Worm (Caenorhabditis elegans): ENCODE data around the gene R08C7.11.

Gene R08C7.11

ce11 chrIV:4445711-4446290 lies 8.9 kb downstream of the R08C7.11 start, which contains the start of the genes wapl-1 and htz-1:
TSS of gene wapl-1 (minus strand) at chrIV:4445740.
TSS of gene htz-1 (plus strand) at chrIV:4446216.
- TF ChIP-seq cog-1 (tag; optimal IDR thresholded peaks at IDR 0.05): peak; percentile 32
- peak; percentile 80 for TF ChIP-seq flt-1 (GFP tag; IDR thresholded peaks at IDR 0.05)
- 0 out of 2 replicates have a peak, but pooled peaks have one; percentile 54 for TF ChIP-seq ztf-23 (GFP tag; IDR thresholded peaks at IDR 0.05)
- no peak for TF ChIP-seq T22C8.4 (GFP tag; IDR thresholded peaks at IDR 0.05)
- TF ChIP-seq ztf-29 (GFP tag; IDR thresholded peaks at IDR 0.05): no peak

ce11 chrIV:4441077-4441476 lies 13.7 kb downstream of the R08C7.11 start, which contains the start of gene fbxb-75:
TSS of gene fbxb-75 (minus strand) at chrIV:4441177.
- TF ChIP-seq med-1 (GFP tag; optimal IDR thresholded peaks at IDR 0.05; ENCODE audit: insufficient read depth) (no peak), ztf-29 (GFP tag; IDR thresholded peaks at IDR 0.05) (no peak), klf-2 (GFP tag; conservative IDR thresholded peaks at IDR 0.05) (no peak), tab-1 (GFP tag; IDR thresholded peaks at IDR 0.05) (no peak), ztf-23 (GFP tag; IDR thresholded peaks at IDR 0.05) (no peak)

- no peak for TF ChIP-seq tab-1 (GFP tag; IDR thresholded peaks at IDR 0.05)
- TF ChIP-seq ztf-23 (GFP tag; IDR thresholded peaks at IDR 0.05): no peak
These were observed 15.5 kb downstream of the R08C7.11 start, which contains the start of gene fbxb-74 for ce11 chrIV:4439190-4439589. TSS of gene fbxb-74 (minus strand) at chrIV:4439290.

ce11 chrIV:4437825-4438224 lies 16.9 kb downstream of the R08C7.11 start:
- TF ChIP-seq ref-1 (GFP tag; conservative IDR thresholded peaks at IDR 0.05) (no peak), ztf-29 (GFP tag; IDR thresholded peaks at IDR 0.05) (no peak), flt-1 (GFP tag; IDR thresholded peaks at IDR 0.05) (no peak), T22C8.4 (GFP tag; IDR thresholded peaks at IDR 0.05) (no peak), ztf-23 (GFP tag; IDR thresholded peaks at IDR 0.05) (no peak), med-1 (GFP tag; optimal IDR thresholded peaks at IDR 0.05; ENCODE audit: insufficient read depth) (no peak), tab-1 (GFP tag; IDR thresholded peaks at IDR 0.05) (no peak), klf-2 (GFP tag; conservative IDR thresholded peaks at IDR 0.05) (no peak), cog-1 (tag; optimal IDR thresholded peaks at IDR 0.05) (no peak)

ce11 chrIV:4434441-4435084 lies 20.2 kb downstream of the R08C7.11 start, which contains the start of the genes R08C7.8 and R08C7.4:
TSS of gene R08C7.8 (minus strand) at chrIV:4434541.
TSS of gene R08C7.4 (plus strand) at chrIV:4435034.
- no peak for TF ChIP-seq klf-2 (GFP tag; conservative IDR thresholded peaks at IDR 0.05)
- TF ChIP-seq ztf-23 (GFP tag; IDR thresholded peaks at IDR 0.05): no peak
- TF ChIP-seq T22C8.4 (GFP tag; IDR thresholded peaks at IDR 0.05): no peak
- no peak for TF ChIP-seq cog-1 (tag; optimal IDR thresholded peaks at IDR 0.05)
- no peak for TF ChIP-seq flt-1 (GFP tag; IDR thresholded peaks at IDR 0.05)
- TF ChIP-seq ref-1 (GFP tag; conservative IDR thresholded peaks at IDR 0.05): no peak
- no peak for TF ChIP-seq tab-1 (GFP tag; IDR thresholded peaks at IDR 0.05)
- TF ChIP-seq ztf-29 (GFP tag; IDR thresholded peaks at IDR 0.05): no peak
- no peak for TF ChIP-seq med-1 (GFP tag; optimal IDR thresholded peaks at IDR 0.05; ENCODE audit: insufficient read depth)

DNA sequence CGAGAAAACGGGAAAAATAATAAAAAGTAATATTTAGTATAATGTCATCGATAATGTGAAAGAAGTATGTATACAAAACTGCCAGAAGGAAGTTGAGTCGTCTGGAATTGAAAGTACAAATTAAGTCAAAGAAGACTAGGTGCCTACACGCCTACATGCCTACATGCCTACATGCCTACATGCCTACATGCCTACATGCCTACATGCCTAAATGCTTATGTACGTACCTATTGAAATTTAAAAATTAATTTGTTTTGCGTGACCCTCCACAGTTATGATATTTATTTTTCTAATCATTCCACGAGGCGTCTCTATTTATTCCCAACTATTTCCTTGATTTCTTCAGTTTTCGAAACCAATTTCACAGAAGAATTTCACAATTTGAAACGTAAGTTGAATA lies 24.8 kb downstream of the R08C7.11 start, which contains the start of the genes str-185 and R08C7.5:
str-185 (minus strand) TSS at position 101 of the 400 bp plus-strand sequence.
R08C7.5 (plus strand) TSS at position 329 of the 400 bp plus-strand sequence.
- no peak for TF ChIP-seq flt-1 (GFP tag; IDR thresholded peaks at IDR 0.05)
- no peak for TF ChIP-seq ztf-23 (GFP tag; IDR thresholded peaks at IDR 0.05)
- TF ChIP-seq ref-1 (GFP tag; conservative IDR thresholded peaks at IDR 0.05): no peak
- TF ChIP-seq med-1 (GFP tag; optimal IDR thresholded peaks at IDR 0.05; ENCODE audit: insufficient read depth): no peak
- TF ChIP-seq T22C8.4 (GFP tag; IDR thresholded peaks at IDR 0.05): no peak
- TF ChIP-seq tab-1 (GFP tag; IDR thresholded peaks at IDR 0.05): no peak
- TF ChIP-seq ztf-29 (GFP tag; IDR thresholded peaks at IDR 0.05): no peak
- TF ChIP-seq klf-2 (GFP tag; conservative IDR thresholded peaks at IDR 0.05): no peak
- TF ChIP-seq cog-1 (tag; optimal IDR thresholded peaks at IDR 0.05): no peak

DNA sequence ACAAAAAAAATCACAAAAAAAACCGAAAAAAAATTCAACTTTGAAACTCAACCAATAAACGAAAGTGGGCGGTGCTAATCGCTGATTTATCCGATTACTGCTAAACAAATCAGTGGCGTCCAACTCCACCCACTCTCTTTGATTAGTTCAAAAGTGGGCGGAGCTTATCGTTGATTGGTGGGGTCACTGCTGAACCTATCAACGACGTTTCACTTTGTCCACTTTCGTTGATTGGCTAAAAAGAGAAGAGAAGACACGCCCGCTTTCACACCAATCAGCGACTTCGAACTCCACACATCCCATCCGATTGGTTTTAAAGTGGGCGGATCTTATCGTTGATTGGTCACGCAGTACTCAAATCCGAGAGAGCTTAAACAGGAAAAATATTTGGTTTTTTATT lies 30.9 kb downstream of the R08C7.11 start:
- no peak for TF ChIP-seq cog-1 (tag; optimal IDR thresholded peaks at IDR 0.05)
- TF ChIP-seq tab-1 (GFP tag; IDR thresholded peaks at IDR 0.05): no peak
- TF ChIP-seq ref-1 (GFP tag; conservative IDR thresholded peaks at IDR 0.05): no peak
- no peak for TF ChIP-seq ztf-23 (GFP tag; IDR thresholded peaks at IDR 0.05)

DNA sequence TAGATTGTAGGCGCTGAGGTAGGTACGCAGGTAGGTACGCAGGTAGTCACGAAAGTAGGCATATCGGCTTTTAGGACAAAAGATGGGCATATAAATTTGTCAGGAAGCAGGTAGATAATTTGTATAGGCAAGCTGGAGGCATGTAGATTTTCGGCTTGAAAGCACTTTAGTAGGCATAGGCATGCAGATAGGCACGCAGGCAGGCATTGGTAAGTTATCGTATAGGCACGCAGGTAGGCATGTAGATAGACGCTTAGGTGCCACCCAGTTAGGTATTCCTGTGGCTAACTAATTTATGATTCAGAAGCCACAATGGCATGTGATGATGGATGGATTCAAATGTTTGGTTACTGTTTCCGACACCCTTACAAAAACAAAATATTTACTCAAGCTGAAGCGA lies 31.7 kb downstream of the R08C7.11 start:
- TF ChIP-seq ztf-23 (GFP tag; IDR thresholded peaks at IDR 0.05): no peak
- no peak for TF ChIP-seq ztf-29 (GFP tag; IDR thresholded peaks at IDR 0.05)
- TF ChIP-seq ref-1 (GFP tag; conservative IDR thresholded peaks at IDR 0.05): no peak
- no peak for TF ChIP-seq med-1 (GFP tag; optimal IDR thresholded peaks at IDR 0.05; ENCODE audit: insufficient read depth)
- TF ChIP-seq flt-1 (GFP tag; IDR thresholded peaks at IDR 0.05): no peak
- TF ChIP-seq cog-1 (tag; optimal IDR thresholded peaks at IDR 0.05): no peak
- no peak for TF ChIP-seq klf-2 (GFP tag; conservative IDR thresholded peaks at IDR 0.05)
- TF ChIP-seq tab-1 (GFP tag; IDR thresholded peaks at IDR 0.05): no peak
- TF ChIP-seq T22C8.4 (GFP tag; IDR thresholded peaks at IDR 0.05): no peak

DNA sequence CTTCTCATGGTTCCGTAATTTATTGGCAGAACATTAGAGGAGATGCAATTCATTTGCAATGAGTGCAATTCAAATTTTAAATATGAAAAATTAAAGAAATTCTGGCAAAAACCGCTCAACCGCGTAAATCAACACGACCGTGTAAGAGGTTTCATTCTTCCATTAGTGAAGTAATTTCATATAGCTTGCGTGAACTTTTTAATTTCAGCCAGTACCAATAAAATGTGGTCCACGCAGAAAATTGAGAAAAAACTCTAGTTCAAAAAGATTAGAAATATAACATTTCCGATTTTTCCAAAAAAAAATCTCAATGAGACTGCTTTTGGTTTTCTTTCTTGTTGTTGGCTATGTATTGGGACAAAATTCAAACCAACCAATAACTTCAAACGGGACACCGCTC lies 32.7 kb downstream of the R08C7.11 start, which contains the start of gene clec-175:
clec-175 (plus strand) TSS at position 301 of the 400 bp plus-strand sequence.
- TF ChIP-seq flt-1 (GFP tag; IDR thresholded peaks at IDR 0.05): no peak
- TF ChIP-seq ref-1 (GFP tag; conservative IDR thresholded peaks at IDR 0.05): no peak
- no peak for TF ChIP-seq T22C8.4 (GFP tag; IDR thresholded peaks at IDR 0.05)
- TF ChIP-seq ztf-29 (GFP tag; IDR thresholded peaks at IDR 0.05): no peak
- TF ChIP-seq med-1 (GFP tag; optimal IDR thresholded peaks at IDR 0.05; ENCODE audit: insufficient read depth): no peak
- no peak for TF ChIP-seq cog-1 (tag; optimal IDR thresholded peaks at IDR 0.05)
- TF ChIP-seq klf-2 (GFP tag; conservative IDR thresholded peaks at IDR 0.05): no peak
- no peak for TF ChIP-seq tab-1 (GFP tag; IDR thresholded peaks at IDR 0.05)
- no peak for TF ChIP-seq ztf-23 (GFP tag; IDR thresholded peaks at IDR 0.05)

DNA sequence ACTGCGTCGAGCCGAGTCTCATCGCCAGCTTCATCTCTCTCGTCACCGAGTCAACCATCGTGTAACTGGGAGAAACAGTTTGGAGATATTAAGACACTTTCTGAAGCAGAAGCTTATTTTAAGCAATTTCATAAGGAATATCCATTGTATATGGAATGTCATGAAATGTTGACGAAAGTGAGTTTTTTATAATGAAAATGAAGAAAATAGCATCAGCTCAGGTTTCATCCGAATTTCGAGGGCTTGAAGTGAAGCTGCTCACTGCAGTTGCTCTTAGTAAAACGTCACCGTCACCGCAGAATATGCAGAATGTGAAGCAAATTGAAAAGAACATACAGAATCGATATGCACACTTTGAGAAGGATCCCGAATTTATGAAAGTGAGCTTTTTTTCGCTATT lies 41.6 kb downstream of the R08C7.11 start:
- no peak for TF ChIP-seq ztf-29 (GFP tag; IDR thresholded peaks at IDR 0.05)
- no peak for TF ChIP-seq ref-1 (GFP tag; conservative IDR thresholded peaks at IDR 0.05)
- no peak for TF ChIP-seq cog-1 (tag; optimal IDR thresholded peaks at IDR 0.05)
- no peak for TF ChIP-seq klf-2 (GFP tag; conservative IDR thresholded peaks at IDR 0.05)
- TF ChIP-seq T22C8.4 (GFP tag; IDR thresholded peaks at IDR 0.05): no peak
- no peak for TF ChIP-seq ztf-23 (GFP tag; IDR thresholded peaks at IDR 0.05)
- no peak for TF ChIP-seq flt-1 (GFP tag; IDR thresholded peaks at IDR 0.05)
- TF ChIP-seq med-1 (GFP tag; optimal IDR thresholded peaks at IDR 0.05; ENCODE audit: insufficient read depth): no peak
- TF ChIP-seq tab-1 (GFP tag; IDR thresholded peaks at IDR 0.05): no peak
